Worm (Caenorhabditis elegans) whole organism, early embryonic: ENCODE measurements around the gene fbxb-87.

Experiments used
- F13C5.2 ChIP-seq: sonication (generic microtip); optimal IDR thresholded peaks from 2 replicates; lab custom pipeline; 2017; ENCODE audit warnings: mild to moderate bottlenecking, missing genetic modification characterization, inconsistent platforms, missing compliant biosample characterization
- ama-1 ChIP-seq: fragments of 150-350 bp; optimal IDR thresholded peaks from 2 replicates; lab custom pipeline; 2014
- ets-7 ChIP-seq: sonication (generic microtip); optimal IDR thresholded peaks from 2 replicates; lab custom pipeline; 2016; ENCODE audit warnings: missing genotype, missing genetic modification characterization, missing compliant biosample characterization
- flt-1 ChIP-seq: fragments of 200-800 bp; sonication (Bioruptor generic); IDR thresholded peaks from 2 replicates; pipeline ENCODE4 v1.3.6; 2022; ENCODE audit warnings: missing genetic modification characterization, missing compliant biosample characterization
- scrt-1 ChIP-seq: fragments of 200-800 bp; sonication (Bioruptor generic); IDR thresholded peaks from 2 replicates; pipeline ENCODE4 v1.3.6; 2022; ENCODE audit warnings: missing genetic modification characterization, missing compliant biosample characterization
- sea-1 ChIP-seq: fragments of 200-800 bp; sonication (Bioruptor generic); conservative IDR thresholded peaks from 2 replicates; pipeline ENCODE4 v1.3.6; 2022; ENCODE audit warnings: missing genetic modification characterization, missing compliant biosample characterization

DNA sequence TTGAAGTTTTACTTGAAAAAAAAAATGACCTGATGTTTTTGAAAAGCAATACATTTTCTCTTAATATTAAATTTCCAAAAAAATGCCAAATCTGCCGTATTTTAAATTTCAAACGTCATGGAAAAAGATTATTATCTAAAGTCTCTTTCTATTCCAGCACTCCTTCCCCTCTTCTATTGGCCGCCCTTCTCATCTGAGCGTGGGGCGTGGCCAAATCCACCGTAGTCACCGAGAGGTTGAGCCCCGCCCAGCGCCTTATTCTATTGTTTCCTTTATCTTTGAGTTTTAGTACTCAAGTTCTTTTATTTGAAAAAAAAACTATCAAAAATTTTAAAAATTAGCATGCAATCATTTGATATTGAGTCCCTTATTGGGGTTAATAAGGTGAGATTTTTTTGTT is 25.7 kb downstream of the fbxb-87 start, which contains the start of gene vab-7:
- TF ChIP-seq flt-1 (GFP tag; lab: Robert Waterston, UW) (no peak), ama-1 (no peak), sea-1 (GFP tag; lab: Robert Waterston, UW) (no peak), ets-7 (no peak), scrt-1 (GFP tag; lab: Robert Waterston, UW) (no peak), F13C5.2 (tag; lab: Kevin White, UChicago) (no peak)
